Fruit fly (Drosophila melanogaster) whole organism, embryonic: ENCODE data around the gene CG9030.
A peak's percentile ranks its signal among the peaks of the same experiment; 100 is the strongest.

ENCODE experiments used
- Abd-B ChIP-seq: fragments of 200-800 bp; sonication (Bioruptor generic); optimal IDR thresholded peaks from 2 replicates; lab custom pipeline; 2018; ENCODE audit warnings: missing biosample characterization, mild to moderate bottlenecking, missing genetic modification characterization, moderate library complexity
- Atf6 ChIP-seq: fragments of 200-800 bp; sonication (Bioruptor generic); IDR thresholded peaks from 2 replicates; pipeline ENCODE4 v1.3.6; 2022; ENCODE audit warnings: missing biosample characterization, missing genetic modification characterization
- Awh ChIP-seq: fragments of 200-800 bp; sonication (Bioruptor generic); IDR thresholded peaks from 2 replicates; pipeline ENCODE4, ENCODE4 v1.3.6; 2022; ENCODE audit warnings: missing biosample characterization, missing genetic modification characterization
- CG10209 ChIP-seq: fragments of 200-800 bp; sonication (Bioruptor generic); optimal IDR thresholded peaks from 3 replicates; lab custom pipeline; 2017; ENCODE audit warnings: missing biosample characterization, mild to moderate bottlenecking, missing genetic modification characterization, missing genetic modification reagents
- CG10321 ChIP-seq: fragments of 200-800 bp; sonication (Bioruptor generic); IDR thresholded peaks from 2 replicates; pipeline ENCODE4 v1.3.6; 2022; ENCODE audit warnings: missing biosample characterization, missing genetic modification characterization
- CG12299 ChIP-seq: fragments of 200-800 bp; sonication (Bioruptor generic); optimal IDR thresholded peaks from 2 replicates; lab custom pipeline; 2018; ENCODE audit warnings: missing biosample characterization, mild to moderate bottlenecking, missing genetic modification characterization
- CG13296 ChIP-seq: fragments of 200-800 bp; sonication (Bioruptor generic); optimal IDR thresholded peaks from 3 replicates; lab custom pipeline; 2018; ENCODE audit warnings: missing biosample characterization, mild to moderate bottlenecking, missing genetic modification characterization
- CG1603 ChIP-seq: fragments of 200-800 bp; sonication (Bioruptor generic); optimal IDR thresholded peaks from 2 replicates; lab custom pipeline; 2019; ENCODE audit warnings: missing biosample characterization, mild to moderate bottlenecking, missing genetic modification characterization, moderate library complexity
- CG16779 ChIP-seq: fragments of 200-800 bp; sonication (Bioruptor generic); IDR thresholded peaks from 2 replicates; pipeline ENCODE4 v1.3.6; 2022; ENCODE audit warnings: missing biosample characterization, missing genetic modification characterization
- CG1832 ChIP-seq: fragments of 200-800 bp; sonication (Bioruptor generic); optimal IDR thresholded peaks from 2 replicates; lab custom pipeline; 2017; ENCODE audit warnings: missing biosample characterization, mild to moderate bottlenecking, missing genetic modification characterization, inconsistent platforms
- CG2116 ChIP-seq: fragments of 200-800 bp; sonication (Bioruptor generic); optimal IDR thresholded peaks from 3 replicates; lab custom pipeline; 2018; ENCODE audit warnings: missing biosample characterization, mild to moderate bottlenecking, missing genetic modification characterization
- CG2129 ChIP-seq: fragments of 200-800 bp; sonication (Bioruptor generic); IDR thresholded peaks from 2 replicates; pipeline ENCODE4 v1.3.6; 2022; ENCODE audit warnings: missing biosample characterization, missing genetic modification characterization; ENCODE audit not compliant: partially characterized antibody
- CG2199 ChIP-seq: fragments of 200-800 bp; sonication (Bioruptor generic); IDR thresholded peaks from 3 replicates; pipeline ENCODE4 v1.3.6; 2022; ENCODE audit warnings: missing biosample characterization, missing genetic modification characterization
- CG2678 ChIP-seq: fragments of 200-800 bp; sonication (Bioruptor generic); optimal IDR thresholded peaks from 3 replicates; lab custom pipeline; 2019; ENCODE audit warnings: missing biosample characterization, mild to moderate bottlenecking, missing genetic modification characterization, moderate library complexity
- CG2712 ChIP-seq: fragments of 200-800 bp; optimal IDR thresholded peaks from 3 replicates; lab custom pipeline; 2019; ENCODE audit warnings: missing biosample characterization, mild to moderate bottlenecking, missing genetic modification characterization, moderate library complexity
- CG32772 ChIP-seq: fragments of 200-800 bp; sonication (Bioruptor generic); IDR thresholded peaks from 2 replicates; pipeline ENCODE4 v1.3.6; 2022; ENCODE audit warnings: missing biosample characterization, missing genetic modification characterization
- CG34376 ChIP-seq: fragments of 200-800 bp; sonication (Bioruptor generic); optimal IDR thresholded peaks from 2 replicates; lab custom pipeline; 2018; ENCODE audit warnings: missing biosample characterization, mild to moderate bottlenecking, missing genetic modification characterization
- CG43689 ChIP-seq: fragments of 200-800 bp; sonication (Bioruptor generic); IDR thresholded peaks from 2 replicates; pipeline ENCODE4 v1.3.6; 2022; ENCODE audit warnings: missing biosample characterization, missing genetic modification characterization
- CG9797 ChIP-seq: fragments of 200-800 bp; sonication (Bioruptor generic); optimal IDR thresholded peaks from 3 replicates; lab custom pipeline; 2018; ENCODE audit warnings: missing biosample characterization, mild to moderate bottlenecking, missing genetic modification characterization
- Deaf1 ChIP-seq: fragments of 200-800 bp; optimal IDR thresholded peaks from 3 replicates; lab custom pipeline; 2019; ENCODE audit warnings: missing biosample characterization, mild to moderate bottlenecking, missing genetic modification characterization, moderate library complexity
- Doc2 ChIP-seq: fragments of 200-800 bp; sonication (Bioruptor generic); IDR thresholded peaks from 2 replicates; pipeline ENCODE4 v1.3.6; 2022; ENCODE audit warnings: missing biosample characterization, missing genetic modification characterization
- Dref ChIP-seq: fragments of 200-800 bp; sonication (Bioruptor generic); IDR thresholded peaks from 2 replicates; pipeline ENCODE4 v1.3.6; 2022; ENCODE audit warnings: missing biosample characterization, missing genetic modification characterization
- Eip74EF ChIP-seq, 2 experiments: fragments of 200-800 bp in 1 of 2; fragments of >200 bp in 1 of 2; sonication (Bioruptor generic) in 1 of 2; optimal IDR thresholded peaks; 2 replicates each; lab custom pipeline; 2017 to 2019; ENCODE audit warnings: missing biosample characterization in 2 of 2, missing genetic modification characterization in 2 of 2, mild to moderate bottlenecking in 1 of 2, moderate library complexity in 1 of 2
- Fer1 ChIP-seq: fragments of 200-800 bp; sonication (Bioruptor generic); optimal IDR thresholded peaks from 2 replicates; lab custom pipeline; 2017; ENCODE audit warnings: missing biosample characterization, mild to moderate bottlenecking, missing genetic modification characterization
- GATAe ChIP-seq: fragments of 200-800 bp; sonication (Bioruptor generic); conservative IDR thresholded peaks from 2 replicates; pipeline ENCODE4 v1.3.6; 2022; ENCODE audit warnings: missing biosample characterization, missing genetic modification characterization
- Hey ChIP-seq: fragments of 200-800 bp; sonication (Bioruptor generic); optimal IDR thresholded peaks from 3 replicates; lab custom pipeline; 2018; ENCODE audit warnings: missing biosample characterization, mild to moderate bottlenecking, missing genetic modification characterization
- HmgZ ChIP-seq: fragments of 200-800 bp; sonication (Bioruptor generic); optimal IDR thresholded peaks from 2 replicates; lab custom pipeline; 2018; ENCODE audit warnings: missing biosample characterization, mild to moderate bottlenecking, missing genetic modification characterization
- Hr39 ChIP-seq: fragments of >200 bp; optimal IDR thresholded peaks from 2 replicates; lab custom pipeline; 2017
- Med ChIP-seq: fragments of 200-800 bp; sonication (Bioruptor generic); peaks from one replicate; lab custom pipeline; 2016; ENCODE audit warnings: missing biosample characterization, missing genetic modification characterization, mild to moderate bottlenecking, inconsistent platforms, moderate library complexity
- Nf-YC ChIP-seq: fragments of 200-800 bp; optimal IDR thresholded peaks from 3 replicates; lab custom pipeline; 2019; ENCODE audit warnings: missing biosample characterization, mild to moderate bottlenecking, missing genetic modification characterization, moderate library complexity
- Pdp1 ChIP-seq, 2 experiments: fragments of 200-800 bp; sonication (Bioruptor generic); optimal IDR thresholded peaks; 3 replicates each; lab custom pipeline; 2016; ENCODE audit warnings: missing biosample characterization in 2 of 2, missing genetic modification characterization in 2 of 2, mild to moderate bottlenecking in 1 of 2, moderate library complexity in 1 of 2
- Ssrp ChIP-seq: fragments of 200-800 bp; sonication (Bioruptor generic); optimal IDR thresholded peaks from 2 replicates; lab custom pipeline; 2018; ENCODE audit warnings: missing biosample characterization, mild to moderate bottlenecking, missing genetic modification characterization, moderate library complexity
- ato ChIP-seq: fragments of 200-800 bp; sonication (Bioruptor generic); IDR thresholded peaks from 2 replicates; pipeline ENCODE4 v1.3.6; 2022; ENCODE audit warnings: missing biosample characterization, missing genetic modification characterization; ENCODE audit not compliant: partially characterized antibody
- chinmo ChIP-seq: fragments of 200-800 bp; sonication (Bioruptor generic); IDR thresholded peaks from 4 replicates; pipeline ENCODE4 v1.3.6; 2022; ENCODE audit warnings: missing biosample characterization, missing genetic modification characterization; ENCODE audit not compliant: partially characterized antibody
- chn ChIP-seq: fragments of 200-800 bp; sonication (Bioruptor generic); optimal IDR thresholded peaks from 2 replicates; lab custom pipeline; 2016; ENCODE audit warnings: missing biosample characterization, missing genetic modification characterization
- ci ChIP-seq: fragments of 200-800 bp; sonication (Bioruptor generic); IDR thresholded peaks from 3 replicates; pipeline ENCODE4 v1.3.6; 2022; ENCODE audit warnings: missing biosample characterization, missing genetic modification characterization
- crol ChIP-seq: fragments of 200-800 bp; sonication (Bioruptor generic); IDR thresholded peaks from 2 replicates; pipeline ENCODE4 v1.3.6; 2022; ENCODE audit warnings: missing biosample characterization, missing genetic modification characterization
- ems ChIP-seq: fragments of 200-800 bp; sonication (Bioruptor generic); optimal IDR thresholded peaks from 3 replicates; lab custom pipeline; 2016; ENCODE audit warnings: missing biosample characterization, missing genetic modification characterization
- exex ChIP-seq: fragments of 200-800 bp; sonication (Bioruptor generic); optimal IDR thresholded peaks from 4 replicates; lab custom pipeline; 2018; ENCODE audit warnings: missing biosample characterization, mild to moderate bottlenecking, missing genetic modification characterization, moderate library complexity
- grn ChIP-seq: fragments of 200-800 bp; sonication (Bioruptor generic); optimal IDR thresholded peaks from 3 replicates; lab custom pipeline; 2017; ENCODE audit warnings: missing biosample characterization, missing genetic modification characterization
- odd ChIP-seq: fragments of 200-800 bp; sonication (Bioruptor generic); optimal IDR thresholded peaks from 2 replicates; lab custom pipeline; 2017; ENCODE audit warnings: missing biosample characterization, mild to moderate bottlenecking, missing genetic modification characterization
- pfk ChIP-seq: fragments of 200-800 bp; sonication (Bioruptor generic); optimal IDR thresholded peaks from 2 replicates; lab custom pipeline; 2018; ENCODE audit warnings: missing biosample characterization, mild to moderate bottlenecking, missing genetic modification characterization, moderate library complexity
- ro ChIP-seq: fragments of 200-800 bp; sonication (Bioruptor generic); IDR thresholded peaks from 2 replicates; pipeline ENCODE4 v1.3.6; 2022; ENCODE audit warnings: missing biosample characterization, missing genetic modification characterization
- sens-2 ChIP-seq: fragments of 200-800 bp; sonication (Bioruptor generic); IDR thresholded peaks from 2 replicates; pipeline ENCODE4 v1.3.6; 2022; ENCODE audit warnings: missing biosample characterization, missing genetic modification characterization
- stwl ChIP-seq: fragments of 200-800 bp; sonication (Bioruptor generic); optimal IDR thresholded peaks from 3 replicates; lab custom pipeline; 2018; ENCODE audit warnings: missing biosample characterization, mild to moderate bottlenecking, missing genetic modification characterization, moderate library complexity
- sug ChIP-seq: fragments of 200-800 bp; optimal IDR thresholded peaks from 2 replicates; lab custom pipeline; 2019; ENCODE audit warnings: missing biosample characterization, mild to moderate bottlenecking, missing genetic modification characterization, moderate library complexity
- tgo ChIP-seq: fragments of 200-800 bp; sonication (Bioruptor generic); IDR thresholded peaks from 3 replicates; pipeline ENCODE4 v1.3.6; 2022; ENCODE audit warnings: missing biosample characterization, missing genetic modification characterization
- usp ChIP-seq: fragments of >200 bp; optimal IDR thresholded peaks from 2 replicates; lab custom pipeline; 2017; ENCODE audit warnings: missing biosample characterization, missing genetic modification characterization
- vvl ChIP-seq: fragments of 200-800 bp; sonication (Bioruptor generic); IDR thresholded peaks from 2 replicates; pipeline ENCODE4 v1.3.6; 2022; ENCODE audit warnings: missing biosample characterization, missing genetic modification characterization
- zen ChIP-seq: fragments of 200-800 bp; sonication (Bioruptor generic); optimal IDR thresholded peaks from 3 replicates; lab custom pipeline; 2018; ENCODE audit warnings: missing biosample characterization, mild to moderate bottlenecking, missing genetic modification characterization, moderate library complexity
- zfh1 ChIP-seq: fragments of 200-800 bp; sonication (Bioruptor generic); IDR thresholded peaks from 3 replicates; pipeline ENCODE4 v1.3.6; 2022; ENCODE audit warnings: missing biosample characterization, missing genetic modification characterization

Gene CG9030

DNA sequence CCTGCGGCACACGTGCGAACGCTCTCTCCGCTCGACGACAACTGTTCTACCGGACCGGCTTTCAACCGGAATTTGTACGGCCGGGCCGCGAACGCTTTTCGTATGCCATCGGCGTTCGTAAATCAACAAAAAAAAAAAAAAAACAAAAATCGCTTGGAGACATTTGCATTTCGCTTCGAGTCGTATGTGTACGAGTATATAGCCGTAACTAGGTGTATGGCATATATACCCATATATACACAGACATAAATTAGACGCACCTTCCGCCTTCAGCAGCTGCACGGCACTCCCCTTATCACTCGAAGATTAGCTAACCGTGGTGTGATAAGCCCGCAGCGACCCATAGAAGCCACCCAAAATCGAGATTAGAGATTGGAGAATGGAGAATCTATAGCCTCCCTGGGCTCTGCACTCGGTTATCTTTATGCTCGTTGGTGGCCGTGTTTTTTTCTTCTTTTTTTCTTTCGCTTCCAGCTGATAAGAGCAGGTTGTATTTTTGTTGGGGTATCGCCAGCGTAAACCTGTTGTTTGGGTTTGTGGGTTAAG lies 49.3 kb downstream of the CG9030 start, which contains the start of gene CG9512 (continued):
- TF ChIP-seq CG16779 (GFP tag; lab: Robert Waterston, UW) (no peak), Ssrp (tag; lab: Kevin White, UChicago) (no peak), CG13296 (peak; percentile 16), tgo (no peak), pfk (no peak), chinmo (peak; percentile 93; the same call in 3 of the 4 replicates), CG10209 (GFP tag; lab: Kevin White, UChicago) (no peak), HmgZ (tag; lab: Kevin White, UChicago) (no peak), CG9797 (no peak), CG2116 (GFP tag; lab: Kevin White, UChicago) (no peak), zfh1 (GFP tag; lab: Robert Waterston, UW) (no peak), Med (peak; percentile 43), Pdp1 (GFP tag; optimal IDR thresholded peaks at IDR 0.05; lab: Kevin White, UChicago) (peak in 1 of 2 experiments; percentile 55), CG1832 (GFP tag; lab: Kevin White, UChicago) (no peak), CG34376 (GFP tag; lab: Kevin White, UChicago) (peak; percentile 60), odd (GFP tag; lab: Kevin White, UChicago) (peak; percentile 40), Hey (peak; percentile 82), exex (tag; lab: Kevin White, UChicago) (peak; percentile 67), vvl (GFP tag; lab: Robert Waterston, UW) (peak; percentile 14; the same call in 1 of the 2 replicates), ato (GFP tag; lab: Robert Waterston, UW) (no peak), Nf-YC (tag; lab: Kevin White, UChicago) (peak; percentile 2), grn (peak; percentile 91), CG2678 (peak; percentile 10), chn (GFP tag; lab: Kevin White, UChicago) (no peak), Fer1 (peak; percentile 27), CG1603 (tag; lab: Kevin White, UChicago) (no peak), usp (GFP tag; lab: Kevin White, UChicago) (no peak), Abd-B (no peak), CG10321 (no peak), CG2129 (GFP tag; lab: Robert Waterston, UW) (no peak), ro (GFP tag; lab: Robert Waterston, UW) (no peak), sug (tag; lab: Kevin White, UChicago) (peak; percentile 98), GATAe (peak; percentile 78), Deaf1 (tag; lab: Kevin White, UChicago) (peak; percentile 82), Hr39 (lab: Kevin White, UChicago) (no peak), sens-2 (GFP tag; lab: Robert Waterston, UW) (no peak), ems (no peak), CG43689 (GFP tag; lab: Robert Waterston, UW) (no peak), CG12299 (tag; lab: Kevin White, UChicago) (no peak), crol (GFP tag; lab: Robert Waterston, UW) (no peak), CG2199 (GFP tag; lab: Robert Waterston, UW) (no peak), Eip74EF (GFP tag; optimal IDR thresholded peaks at IDR 0.05; lab: Kevin White, UChicago) (peak in 1 of 2 experiments; percentile 58), zen (tag; lab: Kevin White, UChicago) (no peak), CG2712 (tag; lab: Kevin White, UChicago) (no peak), Atf6 (GFP tag; lab: Robert Waterston, UW) (0 out of 2 replicates have a peak, but pooled peaks have one; percentile 8), stwl (tag; lab: Kevin White, UChicago) (no peak), Doc2 (GFP tag; lab: Robert Waterston, UW) (no peak), CG32772 (GFP tag; lab: Robert Waterston, UW) (peak; percentile 56), ci (GFP tag; lab: Robert Waterston, UW) (peak; percentile 68; the same call in 2 of the 3 replicates), Dref (GFP tag; lab: Robert Waterston, UW) (no peak), Awh (no peak)
